Worm (Caenorhabditis elegans) whole organism, L1 larva: ENCODE data around the gene D1054.18.

Source experiments
- C04F5.9 ChIP-seq: sonication (generic microtip); optimal IDR thresholded peaks from 2 replicates; lab custom pipeline; 2016; ENCODE audit warnings: missing genetic modification characterization, missing compliant biosample characterization
- alr-1 ChIP-seq: fragments of 200-800 bp; sonication (Bioruptor generic); optimal IDR thresholded peaks from 2 replicates; lab custom pipeline; 2018; ENCODE audit warnings: borderline replicate concordance, mild to moderate bottlenecking, missing genetic modification characterization, missing compliant biosample characterization
- ama-1 ChIP-seq: fragments of 150-350 bp; optimal IDR thresholded peaks from 2 replicates; lab custom pipeline; 2014
- ceh-82 ChIP-seq, 3 experiments: fragments of 150-350 bp in 1 of 3; sonication (generic microtip) in 2 of 3; optimal IDR thresholded peaks; 2 replicates each; lab custom pipeline; 2014 to 2017; ENCODE audit warnings: missing biosample characterization in 3 of 3, missing genetic modification characterization in 3 of 3
- ceh-88 ChIP-seq: fragments of 200-800 bp; sonication (Bioruptor generic); IDR thresholded peaks from 2 replicates; pipeline ENCODE4 v1.3.6; 2022; ENCODE audit warnings: missing genetic modification characterization, missing compliant biosample characterization
- efl-1 ChIP-seq, 4 experiments: fragments of 150-350 bp; optimal IDR thresholded peaks in 3 of 4; peaks in 1 of 4; 1 replicate in 1 of 4; 2 replicates in 3 of 4; lab custom pipeline; 2014; ENCODE audit warnings: missing biosample characterization in 2 of 4, missing genetic modification characterization in 2 of 4, missing genetic modification reagents in 2 of 4
- egl-13 ChIP-seq: sonication (generic microtip); optimal IDR thresholded peaks from 2 replicates; lab custom pipeline; 2016; ENCODE audit warnings: missing genotype, missing genetic modification reagents, missing genetic modification characterization, missing compliant biosample characterization
- egl-27 ChIP-seq, 2 experiments: fragments of 150-350 bp in 1 of 2; sonication (generic microtip); optimal IDR thresholded peaks; 3 replicates each; lab custom pipeline; 2017 to 2018; ENCODE audit warnings: missing biosample characterization in 2 of 2, missing genetic modification characterization in 2 of 2, missing genetic modification reagents in 2 of 2
- elt-2 ChIP-seq: sonication (generic microtip); optimal IDR thresholded peaks from 2 replicates; lab custom pipeline; 2016; ENCODE audit warnings: missing genetic modification characterization, mild to moderate bottlenecking, inconsistent platforms, missing compliant biosample characterization, missing genetic modification reagents
- elt-3 ChIP-seq, 6 experiments: fragments of 150-350 bp in 1 of 6; sonication (generic microtip); optimal IDR thresholded peaks; 2 replicates each; lab custom pipeline; 2017 to 2018; ENCODE audit warnings: missing biosample characterization in 6 of 6, missing genetic modification characterization in 6 of 6, inconsistent platforms in 1 of 6
- fkh-4 ChIP-seq: sonication (generic microtip); optimal IDR thresholded peaks from 2 replicates; lab custom pipeline; 2016; ENCODE audit warnings: missing compliant biosample characterization, missing genetic modification characterization, borderline replicate concordance
- fos-1 ChIP-seq: fragments of 150-350 bp; optimal IDR thresholded peaks from 2 replicates; lab custom pipeline; 2014; ENCODE audit warnings: missing biosample characterization, missing genetic modification characterization
- hlh-17 ChIP-seq: fragments of 200-800 bp; sonication (Bioruptor generic); optimal IDR thresholded peaks from 2 replicates; lab custom pipeline; 2018; ENCODE audit warnings: missing genetic modification characterization, mild to moderate bottlenecking, missing compliant biosample characterization, moderate library complexity, borderline replicate concordance
- hlh-4 ChIP-seq: sonication (generic microtip); optimal IDR thresholded peaks from 2 replicates; lab custom pipeline; 2016; ENCODE audit warnings: mild to moderate bottlenecking, missing genetic modification characterization, missing compliant biosample characterization
- irx-1 ChIP-seq: sonication (generic microtip); optimal IDR thresholded peaks from 2 replicates; lab custom pipeline; 2016; ENCODE audit warnings: missing genetic modification characterization, missing compliant biosample characterization
- isw-1 ChIP-seq: fragments of 200-800 bp; sonication (Bioruptor generic); IDR thresholded peaks from 2 replicates; pipeline ENCODE4 v1.3.6; 2022; ENCODE audit warnings: missing genetic modification characterization, missing compliant biosample characterization
- lin-35 ChIP-seq, 2 experiments: fragments of 150-350 bp; optimal IDR thresholded peaks; 2 replicates each; lab custom pipeline; 2014; ENCODE audit warnings: missing biosample characterization in 2 of 2, missing genetic modification characterization in 2 of 2, missing genetic modification reagents in 2 of 2
- lir-3 ChIP-seq: sonication (generic microtip); optimal IDR thresholded peaks from 2 replicates; lab custom pipeline; 2016; ENCODE audit warnings: mild to moderate bottlenecking, missing genetic modification characterization, moderate library complexity, missing compliant biosample characterization; ENCODE audit not compliant: poor library complexity
- lsy-2 ChIP-seq, 2 experiments: fragments of 150-350 bp; optimal IDR thresholded peaks; 2 replicates each; lab custom pipeline; 2014; ENCODE audit warnings: missing biosample characterization in 2 of 2, missing genetic modification characterization in 2 of 2
- mdl-1 ChIP-seq, 2 experiments: fragments of 150-350 bp; optimal IDR thresholded peaks; 2 replicates each; lab custom pipeline; 2014 to 2017; ENCODE audit warnings: missing biosample characterization in 2 of 2, missing genetic modification characterization in 2 of 2, inconsistent platforms in 1 of 2
- mep-1 ChIP-seq: fragments of 150-350 bp; optimal IDR thresholded peaks from 2 replicates; lab custom pipeline; 2014; ENCODE audit warnings: missing biosample characterization, missing genetic modification characterization
- nhr-20 ChIP-seq: sonication (generic microtip); optimal IDR thresholded peaks from 2 replicates; lab custom pipeline; 2016; ENCODE audit warnings: mild to moderate bottlenecking, missing genetic modification characterization, missing compliant biosample characterization
- nhr-237 ChIP-seq: fragments of 150-350 bp; optimal IDR thresholded peaks from 2 replicates; lab custom pipeline; 2014; ENCODE audit warnings: missing biosample characterization, missing genetic modification characterization
- nhr-47 ChIP-seq: sonication (generic microtip); optimal IDR thresholded peaks from 2 replicates; lab custom pipeline; 2016; ENCODE audit warnings: mild to moderate bottlenecking, missing genetic modification characterization, moderate library complexity, missing compliant biosample characterization
- nhr-76 ChIP-seq: sonication (generic microtip); optimal IDR thresholded peaks from 2 replicates; lab custom pipeline; 2017; ENCODE audit warnings: missing biosample characterization, missing genetic modification characterization
- nhr-77 ChIP-seq: fragments of 150-350 bp; optimal IDR thresholded peaks from 2 replicates; lab custom pipeline; 2014; ENCODE audit warnings: missing biosample characterization, missing genetic modification characterization
- nhr-84 ChIP-seq: sonication (generic microtip); optimal IDR thresholded peaks from 2 replicates; lab custom pipeline; 2017; ENCODE audit warnings: missing biosample characterization, missing genetic modification characterization
- nhr-90 ChIP-seq: sonication (generic microtip); optimal IDR thresholded peaks from 2 replicates; lab custom pipeline; 2016; ENCODE audit warnings: mild to moderate bottlenecking, missing genetic modification characterization, missing compliant biosample characterization; ENCODE audit not compliant: poor library complexity
- pag-3 ChIP-seq: sonication (generic microtip); optimal IDR thresholded peaks from 2 replicates; lab custom pipeline; 2017; ENCODE audit warnings: missing genetic modification characterization, mild to moderate bottlenecking, missing compliant biosample characterization, antibody characterized with exemption, borderline replicate concordance; ENCODE audit not compliant: insufficient read depth
- pax-3 ChIP-seq: fragments of 200-800 bp; sonication (Bioruptor generic); optimal IDR thresholded peaks from 2 replicates; lab custom pipeline; 2018; ENCODE audit warnings: mild to moderate bottlenecking, missing genetic modification characterization, moderate library complexity, missing compliant biosample characterization
- rnt-1 ChIP-seq: sonication (generic microtip); optimal IDR thresholded peaks from 2 replicates; lab custom pipeline; 2016; ENCODE audit warnings: mild to moderate bottlenecking, missing genetic modification characterization, moderate library complexity, missing compliant biosample characterization
- skn-1 ChIP-seq: fragments of 150-350 bp; optimal IDR thresholded peaks from 2 replicates; lab custom pipeline; 2014; ENCODE audit warnings: missing biosample characterization, missing genetic modification characterization
- swsn-7 ChIP-seq: sonication (generic microtip); optimal IDR thresholded peaks from 2 replicates; lab custom pipeline; 2016; ENCODE audit warnings: missing genetic modification characterization, missing compliant biosample characterization
- tbx-2 ChIP-seq: sonication (generic microtip); optimal IDR thresholded peaks from 2 replicates; lab custom pipeline; 2016; ENCODE audit warnings: missing genetic modification characterization, missing compliant biosample characterization
- tlp-1 ChIP-seq: fragments of 150-350 bp; optimal IDR thresholded peaks from 2 replicates; lab custom pipeline; 2014; ENCODE audit warnings: missing biosample characterization, missing genetic modification characterization
- unc-130 ChIP-seq: fragments of 150-350 bp; optimal IDR thresholded peaks from 2 replicates; lab custom pipeline; 2017; ENCODE audit warnings: missing biosample characterization, missing genetic modification characterization, inconsistent platforms
- unc-30 ChIP-seq: sonication (generic microtip); optimal IDR thresholded peaks from 2 replicates; lab custom pipeline; 2017; ENCODE audit warnings: missing biosample characterization, missing genetic modification characterization
- unc-86 ChIP-seq: sonication (generic microtip); optimal IDR thresholded peaks from 2 replicates; lab custom pipeline; 2016; ENCODE audit warnings: missing genetic modification characterization, missing compliant biosample characterization
- unc-98 ChIP-seq: fragments of 200-800 bp; sonication (Bioruptor generic); IDR thresholded peaks from 2 replicates; pipeline ENCODE4 v1.3.6; 2022; ENCODE audit warnings: missing genetic modification characterization, missing compliant biosample characterization
- vab-15 ChIP-seq: sonication (generic microtip); optimal IDR thresholded peaks from 2 replicates; lab custom pipeline; 2017; ENCODE audit warnings: missing genotype, mild to moderate bottlenecking, missing genetic modification characterization, missing compliant biosample characterization
- xbp-1 ChIP-seq: sonication (generic microtip); optimal IDR thresholded peaks from 2 replicates; lab custom pipeline; 2016; ENCODE audit warnings: missing genetic modification characterization, missing compliant biosample characterization
- ztf-11 ChIP-seq, 2 experiments: sonication (generic microtip); optimal IDR thresholded peaks; 2 replicates each; lab custom pipeline; 2016 to 2017; ENCODE audit warnings: missing genetic modification characterization in 2 of 2, missing biosample characterization in 1 of 2, missing compliant biosample characterization in 1 of 2

Gene D1054.18

DNA sequence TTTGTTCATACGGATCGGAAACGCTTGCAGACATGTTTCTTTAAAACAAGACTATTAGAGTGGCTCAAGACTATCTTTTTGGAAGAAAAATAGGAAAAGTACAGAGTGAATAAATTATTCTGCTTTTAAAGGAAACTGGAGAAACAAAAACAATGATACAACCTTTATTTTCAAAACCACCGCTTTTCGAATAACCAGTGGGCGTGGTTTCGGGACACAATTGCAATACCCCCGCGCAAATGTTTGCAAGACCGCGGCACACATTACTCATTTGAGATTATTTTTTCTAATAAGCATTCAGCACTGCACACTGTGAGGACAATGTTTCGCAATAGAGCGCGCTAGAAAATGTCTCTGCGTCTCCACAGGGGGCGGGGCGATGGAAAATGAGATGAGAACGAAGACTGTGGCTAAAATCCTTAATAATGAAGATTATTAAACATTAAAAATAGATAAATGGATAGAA is 6.9 kb upstream of the D1054.18 start, which contains the start of gene plrg-1 (continued):
- TF ChIP-seq rnt-1, result peak; percentile 96
- no peak for TF ChIP-seq C04F5.9 (tag; lab: Kevin White, UChicago)
- TF ChIP-seq nhr-20 (tag; lab: Kevin White, UChicago), result peak; percentile 91
- TF ChIP-seq lin-35 (GFP tag; optimal IDR thresholded peaks at IDR 0.05; lab: Kevin White, UChicago), result peak; percentile 76 to 86
- peak; percentile 91 for TF ChIP-seq mep-1 (tag; lab: Kevin White, UChicago)
- TF ChIP-seq egl-27 (tag; optimal IDR thresholded peaks at IDR 0.05; lab: Kevin White, UChicago), result peak in 1 of 2 experiments; percentile 48
- no peak for TF ChIP-seq hlh-17
- TF ChIP-seq irx-1 (tag; lab: Kevin White, UChicago), result peak; percentile 75
- TF ChIP-seq alr-1 (tag; lab: Kevin White, UChicago), result no peak
- TF ChIP-seq elt-2 (tag; lab: Kevin White, UChicago), result peak; percentile 79
- peak in 3 of 6 experiments; percentile 7 to 68 (median 47) for TF ChIP-seq elt-3 (tag; optimal IDR thresholded peaks at IDR 0.05; lab: Kevin White, UChicago)
- peak; percentile 91 for TF ChIP-seq swsn-7 (tag; lab: Kevin White, UChicago)
- TF ChIP-seq unc-86 (tag; lab: Kevin White, UChicago), result peak; percentile 82
- TF ChIP-seq pag-3 (tag; lab: Kevin White, UChicago), result no peak
- peak; percentile 26 for TF ChIP-seq ama-1 (lab: Kevin White, UChicago)
- TF ChIP-seq mdl-1 (tag; optimal IDR thresholded peaks at IDR 0.05; lab: Kevin White, UChicago), result peak in 1 of 2 experiments; percentile 78
- TF ChIP-seq vab-15, result peak; percentile 75
- peak; percentile 68 for TF ChIP-seq ceh-88 (GFP tag; lab: Robert Waterston, UW)
- TF ChIP-seq egl-13, result peak; percentile 77
- peak; percentile 89 for TF ChIP-seq nhr-90
- TF ChIP-seq lir-3 (tag; lab: Kevin White, UChicago), result peak; percentile 83
- TF ChIP-seq unc-130, result peak; percentile 97
- TF ChIP-seq skn-1 (tag; lab: Kevin White, UChicago), result peak; percentile 90
- TF ChIP-seq ceh-82 (tag; optimal IDR thresholded peaks at IDR 0.05; lab: Kevin White, UChicago), result peak; percentile 69 to 89 (median 84)
- peak; percentile 86 for TF ChIP-seq xbp-1 (tag; lab: Kevin White, UChicago)
- TF ChIP-seq nhr-47, result peak; percentile 89
- peak; percentile 85 for TF ChIP-seq isw-1 (GFP tag; lab: Robert Waterston, UW)
- no peak for TF ChIP-seq unc-30
- peak; percentile 57 for TF ChIP-seq nhr-237 (tag; lab: Kevin White, UChicago)
- no peak for TF ChIP-seq tlp-1
- TF ChIP-seq lsy-2 (tag; optimal IDR thresholded peaks at IDR 0.05; lab: Kevin White, UChicago), result peak; percentile 83 to 86

DNA sequence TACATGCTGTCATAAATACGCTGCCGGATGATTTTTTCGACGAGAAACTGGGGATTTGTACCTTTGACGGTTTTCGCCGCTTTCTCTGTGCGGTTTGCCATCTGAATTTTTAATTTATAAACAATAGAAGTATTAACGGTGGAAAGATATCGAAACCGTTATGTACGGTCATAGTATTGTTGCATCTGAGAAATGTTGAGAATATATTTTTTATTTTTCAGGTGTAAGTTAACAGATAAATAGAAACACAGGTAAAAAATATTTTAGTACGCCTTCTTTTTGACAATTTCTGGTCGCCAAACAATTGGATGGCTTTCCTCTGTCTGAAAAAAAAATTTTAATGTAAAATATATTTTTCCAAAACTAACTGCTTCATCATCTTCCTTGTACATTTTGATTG is 4.9 kb upstream of the D1054.18 start, which contains the start of gene prp-38:
Gene prp-38 (minus strand): TSS at position 101 of the 400 bp plus-strand sequence.
- TF ChIP-seq tbx-2 (tag; lab: Kevin White, UChicago), result no peak
- TF ChIP-seq, all 84 proteins: peak for 0

DNA sequence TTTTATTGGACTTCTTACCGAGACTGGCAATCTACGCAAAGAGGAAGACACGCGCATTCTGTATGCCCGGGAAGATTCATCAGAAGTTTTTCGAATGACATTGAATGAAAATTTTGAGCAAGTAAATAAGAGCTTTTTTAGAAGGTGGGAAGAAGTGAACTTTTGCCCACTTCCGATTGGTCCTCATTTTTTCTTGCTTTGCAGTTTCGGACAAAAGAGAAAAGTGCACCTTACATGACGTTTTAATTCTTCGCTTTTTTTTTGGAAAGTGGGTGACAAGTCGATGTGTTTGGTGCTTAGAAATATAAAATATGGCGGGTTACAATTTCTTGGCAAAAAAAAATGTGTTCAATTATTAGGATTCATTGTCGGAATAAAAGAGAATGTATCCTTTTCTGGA is 3.4 kb upstream of the D1054.18 start, which contains the start of gene secs-1:
Gene secs-1 (minus strand): TSS at position 101 of the 400 bp plus-strand sequence.
- TF ChIP-seq lin-35 (GFP tag; optimal IDR thresholded peaks at IDR 0.05; lab: Kevin White, UChicago) (no peak), unc-130 (no peak), pax-3 (tag; lab: Kevin White, UChicago) (no peak), nhr-76 (no peak), fkh-4 (no peak), C04F5.9 (tag; lab: Kevin White, UChicago) (no peak), fos-1 (tag; lab: Kevin White, UChicago) (no peak), hlh-4 (tag; lab: Kevin White, UChicago) (no peak), nhr-77 (no peak), xbp-1 (tag; lab: Kevin White, UChicago) (no peak), alr-1 (tag; lab: Kevin White, UChicago) (no peak), ztf-11 (tag; optimal IDR thresholded peaks at IDR 0.05; lab: Kevin White, UChicago) (no peak), nhr-90 (no peak), unc-98 (no peak), nhr-84 (tag; lab: Kevin White, UChicago) (no peak), efl-1 (optimal IDR thresholded peaks at IDR 0.05; lab: Kevin White, UChicago) (no peak), efl-1 (GFP tag; optimal IDR thresholded peaks at IDR 0.05 in 1 of 2; lab: Kevin White, UChicago) (no peak)
- TF ChIP-seq, all 84 proteins: peak for 0
